Worm (Caenorhabditis elegans): ENCODE results near the gene F54D1.1.

The F54D1.1 gene

ce11 chrIV:11304970-11305369, 43.3 kb downstream of the F54D1.1 start:
- TF ChIP-seq F44E2.7 (GFP tag; IDR thresholded peaks at IDR 0.05) (no peak), aha-1 (tag) (no peak), unc-130 (GFP tag; optimal IDR thresholded peaks at IDR 0.05) (no peak), fos-1 (tag; optimal IDR thresholded peaks at IDR 0.05) (no peak), nhr-237 (tag; optimal IDR thresholded peaks at IDR 0.05) (no peak), aly-2 (tag; optimal IDR thresholded peaks at IDR 0.05) (no peak), dpl-1 (GFP tag; optimal IDR thresholded peaks at IDR 0.05) (no peak), hlh-30 (tag; optimal IDR thresholded peaks at IDR 0.05; ENCODE audit: insufficient read depth) (no peak), lin-15B (tag; optimal IDR thresholded peaks at IDR 0.05) (no peak), lin-13 (GFP tag; optimal IDR thresholded peaks at IDR 0.05) (no peak), set-16 (GFP tag; IDR thresholded peaks at IDR 0.05) (no peak), lsy-2 (tag; optimal IDR thresholded peaks at IDR 0.05) (no peak), ceh-82 (tag; optimal IDR thresholded peaks at IDR 0.05) (no peak), spr-3 (GFP tag; optimal IDR thresholded peaks at IDR 0.05) (no peak), ceh-28 (tag; optimal IDR thresholded peaks at IDR 0.05) (no peak), pqm-1 (tag; optimal IDR thresholded peaks at IDR 0.05) (no peak), egl-43 (GFP tag; IDR thresholded peaks at IDR 0.05) (no peak)

ce11 chrIV:11306548-11306947, 44.9 kb downstream of the F54D1.1 start, which contains the start of gene B0035.13:
TSS of gene B0035.13 (minus strand) at chrIV:11306720.
- TF ChIP-seq dve-1 (tag; optimal IDR thresholded peaks at IDR 0.05; ENCODE audit: insufficient read depth): peak; percentile 58
- no peak for TF ChIP-seq spr-3 (GFP tag; optimal IDR thresholded peaks at IDR 0.05)
- TF ChIP-seq hlh-11 (tag; optimal IDR thresholded peaks at IDR 0.05): peak; percentile 10
- peak; percentile 29 for TF ChIP-seq mxl-3 (GFP tag; optimal IDR thresholded peaks at IDR 0.05)
- TF ChIP-seq pqm-1 (tag; optimal IDR thresholded peaks at IDR 0.05): peak; percentile 35
- 0 out of 2 replicates have a peak, but pooled peaks have one; percentile 25 for TF ChIP-seq dmd-6 (GFP tag; IDR thresholded peaks at IDR 0.05)
- TF ChIP-seq hlh-30 (tag; optimal IDR thresholded peaks at IDR 0.05; ENCODE audit: insufficient read depth): peak; percentile 14
- TF ChIP-seq php-3 (GFP tag; IDR thresholded peaks at IDR 0.05): peak; percentile 95
- peak; percentile 45 for TF ChIP-seq nhr-77 (tag; optimal IDR thresholded peaks at IDR 0.05)
- TF ChIP-seq nhr-28 (tag; optimal IDR thresholded peaks at IDR 0.05): peak; percentile 43
- TF ChIP-seq daf-16 (GFP tag; optimal IDR thresholded peaks at IDR 0.05): no peak
- TF ChIP-seq daf-16 (tag; optimal IDR thresholded peaks at IDR 0.05): peak; percentile 39
- no peak for TF ChIP-seq ZK337.2 (GFP tag; IDR thresholded peaks at IDR 0.05)
- no peak for TF ChIP-seq mdl-1 (tag; optimal IDR thresholded peaks at IDR 0.05)
- TF ChIP-seq ceh-28 (tag; optimal IDR thresholded peaks at IDR 0.05): no peak

ce11 chrIV:11307770-11308169, 46.1 kb downstream of the F54D1.1 start:
- TF ChIP-seq zip-2 (tag; optimal IDR thresholded peaks at IDR 0.05) (no peak), nhr-76 (tag; optimal IDR thresholded peaks at IDR 0.05) (no peak), lsy-2 (tag; optimal IDR thresholded peaks at IDR 0.05) (peak in 1 of 2 experiments; percentile 51), nhr-6 (tag; optimal IDR thresholded peaks at IDR 0.05) (peak; percentile 72), egl-43 (GFP tag; IDR thresholded peaks at IDR 0.05) (no peak), aha-1 (tag) (peak; percentile 16), Y48G9A.11 (GFP tag; IDR thresholded peaks at IDR 0.05) (no peak), unc-62 (GFP tag; optimal IDR thresholded peaks at IDR 0.05 in 1 of 2) (peak in 1 of 2 experiments; percentile 4), unc-62 (tag; optimal IDR thresholded peaks at IDR 0.05) (no peak), nhr-11 (tag; optimal IDR thresholded peaks at IDR 0.05) (no peak), nhr-28 (tag; optimal IDR thresholded peaks at IDR 0.05) (no peak), pqm-1 (tag; optimal IDR thresholded peaks at IDR 0.05) (no peak), mes-2 (tag; optimal IDR thresholded peaks at IDR 0.05; ENCODE audit: poor library complexity, severe bottlenecking) (peak; percentile 54), nhr-10 (tag; optimal IDR thresholded peaks at IDR 0.05) (no peak), fos-1 (tag; optimal IDR thresholded peaks at IDR 0.05) (no peak), F10B5.3 (tag; optimal IDR thresholded peaks at IDR 0.05) (peak; percentile 10)

ce11 chrIV:11310624-11311023, 49.0 kb downstream of the F54D1.1 start, which contains the start of gene znf-207:
TSS of gene znf-207 (plus strand) at chrIV:11310972.
- TF ChIP-seq nhr-41 (GFP tag; IDR thresholded peaks at IDR 0.05) (no peak), Y48G9A.11 (GFP tag; IDR thresholded peaks at IDR 0.05) (no peak), dpl-1 (GFP tag; optimal IDR thresholded peaks at IDR 0.05) (peak; percentile 19), mes-2 (tag; optimal IDR thresholded peaks at IDR 0.05; ENCODE audit: poor library complexity, severe bottlenecking) (peak; percentile 81), ama-1 (optimal IDR thresholded peaks at IDR 0.05) (no peak), T20F7.1 (GFP tag; optimal IDR thresholded peaks at IDR 0.05) (peak; percentile 11), dve-1 (tag; optimal IDR thresholded peaks at IDR 0.05; ENCODE audit: insufficient read depth) (peak; percentile 1), mxl-3 (GFP tag; optimal IDR thresholded peaks at IDR 0.05) (peak; percentile 27), hif-1 (tag; optimal IDR thresholded peaks at IDR 0.05) (peak in 1 of 2 experiments; percentile 40), aha-1 (tag) (no peak), rbr-2 (tag; optimal IDR thresholded peaks at IDR 0.05) (peak; percentile 13), lsy-2 (tag; optimal IDR thresholded peaks at IDR 0.05) (peak in 1 of 2 experiments; percentile 67), madf-5 (GFP tag; IDR thresholded peaks at IDR 0.05) (no peak), hmg-1.1 (GFP tag; IDR thresholded peaks at IDR 0.05) (peak; percentile 38; the same call in 1 of the 2 replicates), fkh-10 (GFP tag; optimal IDR thresholded peaks at IDR 0.05) (peak; percentile 23), ceh-82 (tag; optimal IDR thresholded peaks at IDR 0.05) (no peak), lin-13 (GFP tag; optimal IDR thresholded peaks at IDR 0.05) (no peak)

Data from whole organism, L4 larva.